Worm (Caenorhabditis elegans) whole organism, L1 larva: Measurements from ENCODE around the gene mam-6.

ENCODE experiments used
- nhr-28 ChIP-seq: fragments of 150-350 bp; optimal IDR thresholded peaks from 2 replicates; lab custom pipeline; 2014; ENCODE audit warnings: missing biosample characterization, missing genetic modification characterization
- snpc-4 ChIP-seq: fragments of 150-350 bp; optimal IDR thresholded peaks from 2 replicates; lab custom pipeline; 2014; ENCODE audit warnings: missing biosample characterization, missing genetic modification characterization
- snu-23 ChIP-seq: sonication (generic microtip); optimal IDR thresholded peaks from 2 replicates; lab custom pipeline; 2016; ENCODE audit warnings: missing genetic modification characterization, missing compliant biosample characterization
- unc-30 ChIP-seq: sonication (generic microtip); optimal IDR thresholded peaks from 2 replicates; lab custom pipeline; 2017; ENCODE audit warnings: missing biosample characterization, missing genetic modification characterization

ce11 chrX:15056737-15057136 lies 12.4 kb downstream of the mam-6 start, which contains the start of gene H03G16.5:
- TF ChIP-seq snu-23 (GFP tag; lab: Kevin White, UChicago) (no peak), snpc-4 (tag; lab: Kevin White, UChicago) (no peak), unc-30 (tag; lab: Kevin White, UChicago) (no peak), nhr-28 (tag; lab: Kevin White, UChicago) (no peak)
